Worm (Caenorhabditis elegans): ENCODE data around the gene T13H5.1.

T13H5.1 gene

ce11 chrII:8508956-8509355 is at the start of gene T13H5.1:
Gene T13H5.1 (minus strand): TSS chrII:8509056.
- no peak for TF ChIP-seq unc-62 (GFP tag; optimal IDR thresholded peaks at IDR 0.05)

- no peak for TF ChIP-seq unc-62 (GFP tag; optimal IDR thresholded peaks at IDR 0.05)
Measured at ce11 chrII:8556166-8556565, 47.3 kb upstream of the T13H5.1 start, which contains the start of gene glb-27. Gene glb-27 (minus strand): TSS chrII:8556266.

- no peak for TF ChIP-seq unc-62 (GFP tag; optimal IDR thresholded peaks at IDR 0.05)
Measured at ce11 chrII:8554568-8554967, 45.7 kb upstream of the T13H5.1 start.

- TF ChIP-seq unc-62 (GFP tag; optimal IDR thresholded peaks at IDR 0.05): no peak
Measured at ce11 chrII:8551100-8551499, 42.2 kb upstream of the T13H5.1 start.

DNA sequence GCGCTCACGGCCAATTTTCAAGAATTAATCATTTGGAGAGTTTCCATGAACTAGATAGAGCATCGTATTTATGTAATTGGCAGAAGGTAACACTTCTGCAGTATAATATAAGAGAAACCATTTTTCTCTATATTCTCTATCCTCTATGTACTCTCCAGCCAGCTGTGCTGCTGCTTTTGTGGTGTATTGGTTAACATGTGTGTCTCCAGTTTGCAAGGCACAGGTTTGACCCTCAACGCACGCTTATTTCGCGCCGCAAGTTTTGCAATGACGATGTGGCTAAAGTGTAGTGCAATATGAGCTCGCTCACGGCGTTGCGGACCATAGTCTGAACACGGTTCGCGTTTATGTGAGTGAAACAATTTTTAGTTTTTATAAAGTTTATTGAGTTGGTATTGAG is 38.1 kb upstream of the T13H5.1 start:
- no peak for TF ChIP-seq unc-62 (GFP tag; optimal IDR thresholded peaks at IDR 0.05)

- TF ChIP-seq unc-62 (GFP tag; optimal IDR thresholded peaks at IDR 0.05): no peak
Measured at ce11 chrII:8545315-8545714, 36.5 kb upstream of the T13H5.1 start, which contains the start of gene decr-1.2. Gene decr-1.2 (plus strand): TSS chrII:8545615.

DNA sequence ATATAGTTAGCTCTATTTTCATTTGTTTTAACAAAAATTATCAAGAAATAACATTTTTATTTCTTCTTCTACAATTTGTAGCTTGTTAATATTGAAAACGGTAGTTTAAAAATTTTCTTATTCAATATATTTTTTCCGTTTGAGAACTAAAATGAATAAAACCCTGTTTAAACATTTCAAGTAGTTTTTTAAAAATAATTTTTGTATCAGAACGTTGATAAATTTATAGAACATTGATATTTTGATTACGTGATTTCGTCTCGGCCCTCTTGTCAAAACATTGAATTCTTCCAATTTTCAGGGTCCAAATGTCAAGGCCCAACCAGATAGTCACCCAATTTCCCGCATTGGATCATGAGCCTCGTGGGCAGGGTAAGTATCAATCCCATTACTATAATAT is 31.6 kb upstream of the T13H5.1 start, which contains the start of gene pqn-73:
Gene pqn-73 (plus strand): TSS at position 301 of the 400 bp plus-strand sequence.
- TF ChIP-seq unc-62 (GFP tag; optimal IDR thresholded peaks at IDR 0.05): no peak

- no peak for TF ChIP-seq unc-62 (GFP tag; optimal IDR thresholded peaks at IDR 0.05)
Measured at ce11 chrII:8536060-8536459, 27.2 kb upstream of the T13H5.1 start, which contains the start of gene W01C9.2. Gene W01C9.2 (plus strand): TSS chrII:8536360.

DNA sequence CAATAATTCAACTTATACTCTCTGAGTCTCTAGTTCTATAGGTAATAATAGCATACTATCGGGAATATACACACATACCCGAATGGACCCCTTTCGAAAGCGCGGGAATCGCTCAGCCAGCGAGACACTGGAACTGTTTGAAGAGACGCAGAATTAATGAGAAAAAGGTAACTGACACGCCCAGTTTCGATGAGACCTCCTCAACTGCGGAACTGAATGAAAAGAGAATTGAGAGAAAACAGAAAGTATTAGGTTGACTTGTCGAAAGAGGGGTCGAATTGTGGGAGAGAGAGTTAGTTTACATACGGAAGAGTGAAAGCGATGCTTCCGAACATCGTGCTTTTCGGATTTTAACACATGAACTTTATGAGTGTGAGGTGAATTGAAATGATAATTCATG is 23.2 kb upstream of the T13H5.1 start:
- TF ChIP-seq unc-62 (GFP tag; optimal IDR thresholded peaks at IDR 0.05): no peak

DNA sequence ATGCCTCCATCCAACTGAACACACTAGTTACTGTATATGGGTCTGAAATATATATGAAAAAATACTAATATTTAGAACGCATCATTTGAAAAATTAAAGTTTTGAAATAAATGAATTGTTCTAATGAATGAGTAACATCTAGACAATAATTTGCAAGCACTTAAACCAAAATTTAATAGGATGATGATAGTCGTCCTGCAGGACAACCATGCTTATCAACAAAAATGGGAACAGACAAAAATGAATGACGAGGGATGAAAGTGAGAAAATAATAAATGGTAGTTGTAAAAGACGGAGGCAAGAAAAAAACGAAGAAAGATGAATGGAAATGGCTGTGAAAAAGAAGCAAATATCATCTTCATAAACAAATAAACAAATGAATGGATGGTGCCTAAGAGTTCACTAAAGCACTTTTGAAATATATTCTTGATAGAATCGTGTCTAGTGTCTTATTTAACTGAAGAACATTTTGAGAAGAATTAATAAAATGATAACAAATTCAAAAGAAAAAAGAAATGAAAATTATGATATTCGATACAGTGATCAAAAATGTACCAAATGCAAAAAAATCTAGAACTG is 22.4 kb upstream of the T13H5.1 start, which contains the start of gene gldi-7:
Gene gldi-7 (minus strand): TSS at position 42 of the 579 bp plus-strand sequence.
- no peak for TF ChIP-seq unc-62 (GFP tag; optimal IDR thresholded peaks at IDR 0.05)

ce11 chrII:8529176-8529698 is 20.4 kb upstream of the T13H5.1 start:
- TF ChIP-seq unc-62 (GFP tag; optimal IDR thresholded peaks at IDR 0.05): no peak

DNA sequence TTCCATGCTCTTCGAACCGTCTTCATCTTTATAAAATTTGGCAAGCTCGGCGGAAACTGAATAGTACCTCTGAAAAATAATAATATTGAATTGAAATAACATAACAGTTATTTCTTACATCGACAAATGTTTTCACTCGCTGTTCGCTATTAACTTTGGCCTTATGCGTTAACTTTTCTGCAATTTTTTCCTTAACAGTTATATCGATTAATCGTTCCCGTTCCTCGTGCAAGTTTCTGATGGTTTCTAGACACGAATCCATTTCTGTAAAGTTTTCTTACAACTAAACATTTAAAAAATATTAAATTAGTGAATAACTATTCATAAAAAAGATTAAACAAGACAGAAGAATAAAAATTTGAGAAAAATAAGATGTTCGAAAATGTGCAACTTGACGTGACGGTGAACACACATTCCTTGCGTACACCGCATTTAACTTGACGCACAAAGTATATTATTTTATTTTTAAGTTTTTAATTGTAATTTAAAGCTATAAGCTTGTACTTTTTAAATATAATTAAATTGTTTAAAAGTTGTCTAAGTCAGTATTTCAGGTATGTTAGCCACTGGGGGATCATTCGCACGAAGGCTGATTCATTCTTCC is 16.4 kb upstream of the T13H5.1 start, which contains the start of the genes prp-9 and mrps-18B:
Gene prp-9 (minus strand): TSS at position 264 of the 604 bp plus-strand sequence.
Gene mrps-18B (plus strand): TSS at position 549 of the 604 bp plus-strand sequence.
- no peak for TF ChIP-seq unc-62 (GFP tag; optimal IDR thresholded peaks at IDR 0.05)

DNA sequence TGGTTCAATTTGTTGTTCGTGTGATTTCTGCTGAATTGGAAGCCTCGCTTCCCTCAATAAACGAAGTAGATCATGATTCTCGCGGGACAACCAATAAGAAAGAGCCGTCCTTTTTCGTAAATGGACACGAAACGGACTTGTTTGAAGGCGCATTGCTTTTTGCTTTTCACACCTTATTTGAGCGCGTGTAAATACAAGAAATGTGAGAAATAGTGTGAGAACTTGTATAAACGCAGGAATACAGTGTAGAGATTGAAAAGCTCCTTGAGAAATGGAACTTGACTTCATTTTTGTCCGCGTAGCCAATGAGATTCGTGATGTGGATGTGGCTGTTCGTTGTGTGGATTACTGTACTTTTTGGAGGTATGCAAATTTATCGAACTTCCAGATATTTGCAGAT is 11.8 kb upstream of the T13H5.1 start, which contains the start of gene cht-2:
Gene cht-2 (plus strand): TSS at position 301 of the 400 bp plus-strand sequence.
- TF ChIP-seq unc-62 (GFP tag; optimal IDR thresholded peaks at IDR 0.05): no peak

ce11 chrII:8518210-8518609 is 9.4 kb upstream of the T13H5.1 start, which contains the start of gene T13H5.8:
Gene T13H5.8 (plus strand): TSS chrII:8518510.
- no peak for TF ChIP-seq unc-62 (GFP tag; optimal IDR thresholded peaks at IDR 0.05)

DNA sequence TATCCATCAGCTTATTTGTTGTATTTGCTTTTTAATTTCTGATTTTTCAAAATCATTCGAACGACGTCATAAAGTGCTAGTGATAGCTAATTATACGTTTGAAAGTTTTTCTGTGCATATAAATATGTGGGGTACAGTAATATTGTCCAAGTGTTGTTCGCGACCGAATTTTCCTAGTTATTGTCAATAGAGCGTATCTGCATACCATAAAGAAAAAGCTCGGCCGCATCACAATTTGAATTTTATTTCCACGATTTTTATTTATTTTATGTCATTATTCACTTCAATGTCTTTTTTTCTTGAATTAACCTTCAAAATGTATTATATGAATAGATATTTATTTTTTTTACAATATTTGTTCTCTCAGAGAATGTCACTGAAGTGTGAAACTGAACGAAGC is 7.9 kb upstream of the T13H5.1 start, which contains the start of gene rnh-2:
Gene rnh-2 (plus strand): TSS at position 368 of the 400 bp plus-strand sequence.
- TF ChIP-seq unc-62 (GFP tag; optimal IDR thresholded peaks at IDR 0.05): no peak

ce11 chrII:8515521-8515920 is 6.7 kb upstream of the T13H5.1 start:
- TF ChIP-seq unc-62 (GFP tag; optimal IDR thresholded peaks at IDR 0.05): no peak

ce11 chrII:8514729-8515128 is 5.9 kb upstream of the T13H5.1 start, which contains the start of gene ctg-2:
Gene ctg-2 (plus strand): TSS chrII:8515054.
- no peak for TF ChIP-seq unc-62 (GFP tag; optimal IDR thresholded peaks at IDR 0.05)

Data from whole organism, dauer.